Worm (Caenorhabditis elegans): ENCODE results near the gene ufl-1.
A peak's percentile ranks its signal among the peaks of the same experiment; 100 is the strongest.

DNA sequence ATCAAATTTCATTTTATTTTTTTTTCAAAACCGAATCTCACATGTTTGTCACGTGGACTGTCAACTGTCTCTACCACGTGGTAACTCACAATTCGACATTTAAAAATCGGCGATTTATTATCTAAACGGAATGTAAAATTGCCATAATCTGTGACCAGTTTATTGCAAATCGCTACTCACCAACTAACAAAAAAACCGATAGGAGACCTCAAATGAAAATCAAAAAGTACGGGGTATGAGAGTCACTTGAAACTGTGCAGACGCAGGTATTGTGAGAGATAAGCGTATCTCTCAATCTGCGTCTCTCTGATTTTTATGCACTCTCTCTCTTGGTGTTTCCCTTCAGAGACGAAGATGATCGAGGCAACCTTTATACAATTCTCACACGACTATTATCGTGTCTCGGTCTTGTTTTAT lies 11.1 kb upstream of the ufl-1 start:
- TF ChIP-seq ZK337.2 (GFP tag; IDR thresholded peaks at IDR 0.05) (no peak), ceh-62 (tag; optimal IDR thresholded peaks at IDR 0.05) (no peak), dmd-6 (GFP tag; IDR thresholded peaks at IDR 0.05) (peak; percentile 88), unc-39 (tag; optimal IDR thresholded peaks at IDR 0.05) (no peak), aha-1 (tag) (no peak), lin-15B (tag; optimal IDR thresholded peaks at IDR 0.05) (no peak), dve-1 (tag; optimal IDR thresholded peaks at IDR 0.05; ENCODE audit: insufficient read depth) (peak; percentile 93)
